Fruit fly (Drosophila melanogaster): ENCODE results near the gene CG46464.
A peak's percentile ranks its signal among the peaks of the same experiment; 100 is the strongest.

The CG46464 gene

dm6 chrX:17382995-17383394 is 60.8 kb downstream of the CG46464 start:
- no peak for TF ChIP-seq eg (GFP tag; IDR thresholded peaks at IDR 0.05)
- TF ChIP-seq CG4318 (GFP tag; optimal IDR thresholded peaks at IDR 0.05) = no peak
- no peak for TF ChIP-seq CG10669 (GFP tag; optimal IDR thresholded peaks at IDR 0.05)
- no peak for TF ChIP-seq topi (GFP tag; optimal IDR thresholded peaks at IDR 0.05)
- TF ChIP-seq CG31627 (GFP tag; optimal IDR thresholded peaks at IDR 0.05) = no peak
- TF ChIP-seq svp (GFP tag) = no peak
- no peak for TF ChIP-seq CG11294 (GFP tag; IDR thresholded peaks at IDR 0.05)
- no peak for TF ChIP-seq CG11902 (GFP tag; optimal IDR thresholded peaks at IDR 0.05)
- TF ChIP-seq acj6 (GFP tag; optimal IDR thresholded peaks at IDR 0.05) = no peak
- TF ChIP-seq Hr39 (GFP tag; optimal IDR thresholded peaks at IDR 0.05) = no peak
- no peak for TF ChIP-seq CG8119 (GFP tag; IDR thresholded peaks at IDR 0.05)
- TF ChIP-seq CG7368 (GFP tag; optimal IDR thresholded peaks at IDR 0.05) = no peak
- no peak for TF ChIP-seq ss (GFP tag; optimal IDR thresholded peaks at IDR 0.05)
- TF ChIP-seq CG32006 (GFP tag; optimal IDR thresholded peaks at IDR 0.05) = no peak
- no peak for TF ChIP-seq Eip78C (GFP tag)
- no peak for TF ChIP-seq CG9139 (GFP tag; optimal IDR thresholded peaks at IDR 0.05)
- TF ChIP-seq CG6163 (GFP tag; IDR thresholded peaks at IDR 0.05) = no peak
- no peak for TF ChIP-seq CG1621 (tag; optimal IDR thresholded peaks at IDR 0.05)
- TF ChIP-seq fkh (GFP tag; optimal IDR thresholded peaks at IDR 0.05) = no peak
- no peak for TF ChIP-seq esn (GFP tag; optimal IDR thresholded peaks at IDR 0.05)

dm6 chrX:17379430-17379829 is 64.4 kb downstream of the CG46464 start:
- TF ChIP-seq dac (GFP tag; optimal IDR thresholded peaks at IDR 0.05) = no peak
- TF ChIP-seq fd59A (GFP tag; optimal IDR thresholded peaks at IDR 0.05) = no peak
- TF ChIP-seq lz (GFP tag; optimal IDR thresholded peaks at IDR 0.05) = no peak
- no peak for TF ChIP-seq CG10631 (GFP tag; optimal IDR thresholded peaks at IDR 0.05)
- no peak for TF ChIP-seq CG3032 (tag; optimal IDR thresholded peaks at IDR 0.05)
- TF ChIP-seq Hr39 (GFP tag; optimal IDR thresholded peaks at IDR 0.05) = peak; percentile 6
- TF ChIP-seq dsx (GFP tag; optimal IDR thresholded peaks at IDR 0.05; ENCODE audit: poor library complexity, severe bottlenecking) = no peak
- TF ChIP-seq CG11902 (GFP tag; optimal IDR thresholded peaks at IDR 0.05) = no peak
- TF ChIP-seq CG8319 (GFP tag; optimal IDR thresholded peaks at IDR 0.05) = no peak
- peak; percentile 71 for TF ChIP-seq svp (GFP tag)
- TF ChIP-seq CG11294 (GFP tag; IDR thresholded peaks at IDR 0.05) = no peak
- TF ChIP-seq CG32006 (GFP tag; optimal IDR thresholded peaks at IDR 0.05) = no peak
- TF ChIP-seq ss (GFP tag; optimal IDR thresholded peaks at IDR 0.05) = no peak
- TF ChIP-seq Eip78C (GFP tag) = peak; percentile 45
- no peak for TF ChIP-seq fd85E (GFP tag; optimal IDR thresholded peaks at IDR 0.05)
- TF ChIP-seq CG8119 (GFP tag; IDR thresholded peaks at IDR 0.05) = no peak
- TF ChIP-seq CG9139 (GFP tag; optimal IDR thresholded peaks at IDR 0.05) = no peak
- TF ChIP-seq esn (GFP tag; optimal IDR thresholded peaks at IDR 0.05) = peak; percentile 3

Measured in whole organism, prepupa.